Worm (Caenorhabditis elegans) whole organism, L3 larva: Measurements from ENCODE around the gene C05C8.7.

Experiments used
- R02D3.7 ChIP-seq: fragments of 150-350 bp; optimal IDR thresholded peaks from 2 replicates; lab custom pipeline; 2014; ENCODE audit warnings: missing biosample characterization, missing genetic modification characterization
- ZK546.5 ChIP-seq: sonication (generic microtip); optimal IDR thresholded peaks from 2 replicates; lab custom pipeline; 2017; ENCODE audit warnings: missing biosample characterization, missing genetic modification characterization
- ama-1 ChIP-seq: fragments of 150-350 bp; optimal IDR thresholded peaks from 2 replicates; lab custom pipeline; 2018
- ceh-16 ChIP-seq: sonication (generic microtip); optimal IDR thresholded peaks from 2 replicates; lab custom pipeline; 2017; ENCODE audit warnings: missing biosample characterization, missing genetic modification characterization
- ceh-28 ChIP-seq: fragments of 150-350 bp; optimal IDR thresholded peaks from 2 replicates; lab custom pipeline; 2014; ENCODE audit warnings: missing biosample characterization, missing genetic modification reagents, missing genetic modification characterization
- ceh-82 ChIP-seq: fragments of 150-350 bp; optimal IDR thresholded peaks from 2 replicates; lab custom pipeline; 2014; ENCODE audit warnings: missing biosample characterization, missing genetic modification characterization
- daf-12 ChIP-seq: fragments of 150-350 bp; optimal IDR thresholded peaks from 2 replicates; lab custom pipeline; 2014; ENCODE audit warnings: missing biosample characterization, missing genetic modification reagents, missing genetic modification characterization
- egl-27 ChIP-seq: sonication (generic microtip); optimal IDR thresholded peaks from 4 replicates; lab custom pipeline; 2017; ENCODE audit warnings: missing biosample characterization, missing genetic modification reagents, missing genetic modification characterization
- egl-5 ChIP-seq: fragments of 150-350 bp; optimal IDR thresholded peaks from 2 replicates; lab custom pipeline; 2017; ENCODE audit warnings: missing biosample characterization, missing genetic modification reagents, missing genetic modification characterization, inconsistent platforms
- elt-1 ChIP-seq: fragments of 150-350 bp; optimal IDR thresholded peaks from 2 replicates; lab custom pipeline; 2014; ENCODE audit warnings: missing biosample characterization, missing genetic modification characterization
- elt-2 ChIP-seq: sonication (generic microtip); optimal IDR thresholded peaks from 2 replicates; lab custom pipeline; 2016; ENCODE audit warnings: missing genetic modification reagents, mild to moderate bottlenecking, missing genetic modification characterization, missing compliant biosample characterization
- elt-3 ChIP-seq, 3 experiments: fragments of 150-350 bp in 1 of 3; sonication (generic microtip) in 2 of 3; optimal IDR thresholded peaks; 2 replicates in 2 of 3; 4 replicates in 1 of 3; lab custom pipeline; 2014 to 2017; ENCODE audit warnings: missing biosample characterization in 3 of 3, missing genetic modification characterization in 3 of 3
- eor-1 ChIP-seq, 2 experiments: fragments of 150-350 bp; optimal IDR thresholded peaks; 2 replicates each; lab custom pipeline; 2014 to 2018; ENCODE audit warnings: missing biosample characterization in 2 of 2, missing genetic modification characterization in 2 of 2
- fkh-10 ChIP-seq: sonication (generic microtip); optimal IDR thresholded peaks from 2 replicates; lab custom pipeline; 2017; ENCODE audit warnings: missing biosample characterization, missing genetic modification reagents, missing genetic modification characterization
- fkh-2 ChIP-seq: fragments of 150-350 bp; optimal IDR thresholded peaks from 2 replicates; lab custom pipeline; 2014; ENCODE audit warnings: missing biosample characterization, missing genetic modification reagents, missing genetic modification characterization
- hmg-11 ChIP-seq: sonication (generic microtip); optimal IDR thresholded peaks from 2 replicates; lab custom pipeline; 2016; ENCODE audit warnings: missing genetic modification characterization, missing compliant biosample characterization
- jun-1 ChIP-seq: fragments of 150-350 bp; optimal IDR thresholded peaks from 2 replicates; lab custom pipeline; 2014; ENCODE audit warnings: missing biosample characterization, missing genetic modification reagents, missing genetic modification characterization
- lin-15B ChIP-seq: fragments of 150-350 bp; optimal IDR thresholded peaks from 2 replicates; lab custom pipeline; 2014; ENCODE audit warnings: missing biosample characterization, missing genetic modification characterization
- lin-39 ChIP-seq: fragments of 150-350 bp; optimal IDR thresholded peaks from 2 replicates; lab custom pipeline; 2018; ENCODE audit warnings: missing biosample characterization, missing genetic modification reagents, missing genetic modification characterization
- lsy-12 ChIP-seq: sonication (generic microtip); optimal IDR thresholded peaks from 2 replicates; lab custom pipeline; 2016; ENCODE audit warnings: mild to moderate bottlenecking, missing genetic modification characterization, missing compliant biosample characterization
- nfya-1 ChIP-seq: sonication (generic microtip); optimal IDR thresholded peaks from 2 replicates; lab custom pipeline; 2017; ENCODE audit warnings: missing genetic modification characterization, mild to moderate bottlenecking, missing compliant biosample characterization, antibody characterized with exemption, moderate library complexity; ENCODE audit not compliant: insufficient read depth
- nhr-11 ChIP-seq: fragments of 150-350 bp; optimal IDR thresholded peaks from 2 replicates; lab custom pipeline; 2014; ENCODE audit warnings: missing biosample characterization, missing genetic modification characterization
- nhr-12 ChIP-seq: fragments of 150-350 bp; optimal IDR thresholded peaks from 2 replicates; lab custom pipeline; 2014; ENCODE audit warnings: missing biosample characterization, missing genetic modification characterization
- nhr-23 ChIP-seq: fragments of 150-350 bp; optimal IDR thresholded peaks from 2 replicates; lab custom pipeline; 2014; ENCODE audit warnings: missing biosample characterization, missing genetic modification reagents, missing genetic modification characterization
- nhr-25 ChIP-seq: sonication (generic microtip); optimal IDR thresholded peaks from 2 replicates; lab custom pipeline; 2017; ENCODE audit warnings: missing biosample characterization, missing genetic modification characterization
- nhr-28 ChIP-seq: fragments of 150-350 bp; optimal IDR thresholded peaks from 2 replicates; lab custom pipeline; 2014; ENCODE audit warnings: missing biosample characterization, missing genetic modification characterization
- nhr-43 ChIP-seq: sonication (generic microtip); optimal IDR thresholded peaks from 2 replicates; lab custom pipeline; 2016; ENCODE audit warnings: mild to moderate bottlenecking, missing genetic modification characterization, missing compliant biosample characterization; ENCODE audit not compliant: poor library complexity, severe bottlenecking
- nhr-67 ChIP-seq: fragments of 150-350 bp; optimal IDR thresholded peaks from 2 replicates; lab custom pipeline; 2014; ENCODE audit warnings: missing biosample characterization, missing genetic modification characterization
- nhr-77 ChIP-seq: fragments of 150-350 bp; optimal IDR thresholded peaks from 2 replicates; lab custom pipeline; 2014; ENCODE audit warnings: missing biosample characterization, missing genetic modification characterization
- pha-4 ChIP-seq: fragments of 150-350 bp; optimal IDR thresholded peaks from 2 replicates; lab custom pipeline; 2014; ENCODE audit warnings: missing biosample characterization, missing genetic modification reagents, missing genetic modification characterization
- pqm-1 ChIP-seq: fragments of 150-350 bp; optimal IDR thresholded peaks from 2 replicates; lab custom pipeline; 2017; ENCODE audit warnings: missing biosample characterization, missing genetic modification characterization, inconsistent platforms
- sea-2 ChIP-seq: fragments of 150-350 bp; sonication (generic microtip); optimal IDR thresholded peaks from 4 replicates; lab custom pipeline; 2014; ENCODE audit warnings: missing biosample characterization, missing genetic modification reagents, missing genetic modification characterization
- skn-1 ChIP-seq: fragments of 150-350 bp; optimal IDR thresholded peaks from 2 replicates; lab custom pipeline; 2014; ENCODE audit warnings: missing biosample characterization, missing genetic modification characterization
- snpc-4 ChIP-seq: fragments of 150-350 bp; optimal IDR thresholded peaks from 2 replicates; lab custom pipeline; 2014; ENCODE audit warnings: missing biosample characterization, missing genetic modification characterization
- tbx-2 ChIP-seq: sonication (generic microtip); optimal IDR thresholded peaks from 2 replicates; lab custom pipeline; 2016; ENCODE audit warnings: mild to moderate bottlenecking, missing genetic modification characterization, missing compliant biosample characterization
- unc-62 ChIP-seq: fragments of 150-350 bp; sonication (generic microtip); optimal IDR thresholded peaks from 4 replicates; lab custom pipeline; 2014; ENCODE audit warnings: missing biosample characterization, missing genetic modification reagents, missing genetic modification characterization
- zag-1 ChIP-seq: fragments of 150-350 bp; optimal IDR thresholded peaks from 2 replicates; lab custom pipeline; 2014; ENCODE audit warnings: missing biosample characterization, missing genetic modification characterization
- ztf-11 ChIP-seq: fragments of 150-350 bp; optimal IDR thresholded peaks from 2 replicates; lab custom pipeline; 2014; ENCODE audit warnings: missing biosample characterization, missing genetic modification characterization
- ztf-4 ChIP-seq: fragments of 150-350 bp; optimal IDR thresholded peaks from 2 replicates; lab custom pipeline; 2014; ENCODE audit warnings: missing biosample characterization, missing genetic modification characterization

Gene C05C8.7

ce11 chrV:7198403-7198802, 48.4 kb downstream of the C05C8.7 start (continued):
- TF ChIP-seq zag-1 (tag; lab: Kevin White, UChicago) (no peak), egl-5 (tag; lab: Kevin White, UChicago) (no peak), nhr-11 (tag; lab: Kevin White, UChicago) (no peak)

ce11 chrV:7197036-7197435, 49.8 kb downstream of the C05C8.7 start:
- TF ChIP-seq snpc-4 (tag; lab: Kevin White, UChicago) (no peak), fkh-10 (GFP tag; lab: Kevin White, UChicago) (no peak), elt-3 (tag; optimal IDR thresholded peaks at IDR 0.05; lab: Kevin White, UChicago) (no peak), nhr-43 (tag; lab: Kevin White, UChicago) (no peak), ZK546.5 (tag; lab: Kevin White, UChicago) (no peak), unc-62 (GFP tag; lab: Kevin White, UChicago) (no peak), ztf-4 (tag; lab: Kevin White, UChicago) (no peak), pha-4 (tag; lab: Kevin White, UChicago) (no peak), zag-1 (tag; lab: Kevin White, UChicago) (no peak), eor-1 (tag; optimal IDR thresholded peaks at IDR 0.05; lab: Kevin White, UChicago) (no peak), nhr-25 (tag; lab: Kevin White, UChicago) (no peak), R02D3.7 (tag; lab: Kevin White, UChicago) (no peak), ceh-28 (tag; lab: Kevin White, UChicago) (no peak), lin-15B (tag; lab: Kevin White, UChicago) (no peak), nhr-28 (tag; lab: Kevin White, UChicago) (no peak), sea-2 (GFP tag; lab: Kevin White, UChicago) (no peak), nhr-11 (tag; lab: Kevin White, UChicago) (no peak), skn-1 (tag; lab: Kevin White, UChicago) (no peak)

- TF ChIP-seq lin-15B (tag; lab: Kevin White, UChicago) (peak; percentile 92), lin-39 (tag; lab: Kevin White, UChicago) (peak; percentile 97), ceh-82 (tag; lab: Kevin White, UChicago) (peak; percentile 2), jun-1 (tag; lab: Kevin White, UChicago) (peak; percentile 94), ZK546.5 (tag; lab: Kevin White, UChicago) (peak; percentile 16), egl-5 (tag; lab: Kevin White, UChicago) (peak; percentile 87), nfya-1 (tag; lab: Kevin White, UChicago) (peak; percentile 95), nhr-23 (peak; percentile 96), elt-1 (tag; lab: Kevin White, UChicago) (peak; percentile 59), nhr-77 (tag; lab: Kevin White, UChicago) (no peak), ama-1 (lab: Kevin White, UChicago) (peak; percentile 78), ztf-4 (tag; lab: Kevin White, UChicago) (peak; percentile 32), nhr-43 (tag; lab: Kevin White, UChicago) (peak; percentile 86), snpc-4 (tag; lab: Kevin White, UChicago) (peak; percentile 82), ztf-11 (tag; lab: Kevin White, UChicago) (no peak), skn-1 (tag; lab: Kevin White, UChicago) (peak; percentile 90), nhr-67 (tag; lab: Kevin White, UChicago) (no peak), fkh-10 (GFP tag; lab: Kevin White, UChicago) (peak; percentile 8), elt-2 (tag; lab: Kevin White, UChicago) (peak; percentile 89), ceh-16 (no peak), nhr-25 (tag; lab: Kevin White, UChicago) (peak; percentile 96), nhr-28 (tag; lab: Kevin White, UChicago) (no peak), pqm-1 (tag; lab: Kevin White, UChicago) (peak; percentile 75), hmg-11 (tag; lab: Kevin White, UChicago) (peak; percentile 82), pha-4 (tag; lab: Kevin White, UChicago) (peak; percentile 89), nhr-12 (tag; lab: Kevin White, UChicago) (no peak), R02D3.7 (tag; lab: Kevin White, UChicago) (peak; percentile 71), egl-27 (peak; percentile 46), daf-12 (tag; lab: Kevin White, UChicago) (no peak), fkh-2 (tag; lab: Kevin White, UChicago) (no peak), tbx-2 (tag; lab: Kevin White, UChicago) (peak; percentile 45), ceh-28 (tag; lab: Kevin White, UChicago) (peak; percentile 64), lsy-12 (tag; lab: Kevin White, UChicago) (peak; percentile 67)
Measured at ce11 chrV:7196498-7196966, 50.3 kb downstream of the C05C8.7 start, which contains the start of gene F09G2.2. F09G2.2 (plus strand) TSS chrV:7196916.
